Worm (Caenorhabditis elegans) whole organism, L4 larva: Measurements from ENCODE around the gene clhm-1.

Experiments
- D1046.2 ChIP-seq: fragments of 200-800 bp; sonication (Bioruptor generic); IDR thresholded peaks from 2 replicates; pipeline ENCODE4 v1.3.6; 2022; ENCODE audit warnings: missing genetic modification characterization, missing compliant biosample characterization
- T20F7.1 ChIP-seq: fragments of 200-800 bp; sonication (Bioruptor generic); optimal IDR thresholded peaks from 2 replicates; lab custom pipeline; 2018; ENCODE audit warnings: mild to moderate bottlenecking, missing genetic modification characterization, missing compliant biosample characterization
- T26A8.4 ChIP-seq: fragments of 200-800 bp; sonication (Bioruptor generic); IDR thresholded peaks from 2 replicates; pipeline ENCODE4 v1.3.6; 2022; ENCODE audit warnings: missing genetic modification characterization, missing compliant biosample characterization
- Y105C5A.15 ChIP-seq: fragments of 200-800 bp; sonication (Bioruptor generic); IDR thresholded peaks from 2 replicates; pipeline ENCODE4 v1.3.6; 2022; ENCODE audit warnings: missing genetic modification characterization, missing compliant biosample characterization
- Y48G9A.11 ChIP-seq: fragments of 200-800 bp; sonication (Bioruptor generic); IDR thresholded peaks from 2 replicates; pipeline ENCODE4 v1.3.6; 2022; ENCODE audit warnings: missing genetic modification reagents, missing genetic modification characterization, missing compliant biosample characterization
- Y75B8A.6 ChIP-seq: fragments of 200-800 bp; sonication (Bioruptor generic); IDR thresholded peaks from 2 replicates; pipeline ENCODE4 v1.3.6; 2022; ENCODE audit warnings: missing genetic modification reagents, missing genetic modification characterization, missing compliant biosample characterization
- aly-2 ChIP-seq: sonication (generic microtip); optimal IDR thresholded peaks from 2 replicates; lab custom pipeline; 2018; ENCODE audit warnings: missing biosample characterization, missing genetic modification characterization
- arid-1 ChIP-seq: fragments of 200-800 bp; sonication (Bioruptor generic); conservative IDR thresholded peaks from 2 replicates; pipeline ENCODE4 v1.3.6; 2022; ENCODE audit warnings: missing genetic modification reagents, missing genetic modification characterization, missing compliant biosample characterization
- attf-4 ChIP-seq: sonication (generic microtip); optimal IDR thresholded peaks from 3 replicates; lab custom pipeline; 2017; ENCODE audit warnings: missing biosample characterization, missing genetic modification characterization
- ceh-20 ChIP-seq: fragments of 200-800 bp; sonication (Bioruptor generic); IDR thresholded peaks from 2 replicates; pipeline ENCODE4 v1.3.6; 2022; ENCODE audit warnings: missing genetic modification reagents, missing genetic modification characterization, missing compliant biosample characterization
- ceh-32 ChIP-seq: sonication (generic microtip); optimal IDR thresholded peaks from 2 replicates; lab custom pipeline; 2016; ENCODE audit warnings: mild to moderate bottlenecking, missing genetic modification characterization, missing compliant biosample characterization; ENCODE audit not compliant: poor library complexity
- ceh-44 ChIP-seq: fragments of 200-800 bp; sonication (Bioruptor generic); IDR thresholded peaks from 2 replicates; pipeline ENCODE4 v1.3.6; 2022; ENCODE audit warnings: missing genetic modification reagents, missing genetic modification characterization, missing compliant biosample characterization
- ceh-62 ChIP-seq: sonication (generic microtip); optimal IDR thresholded peaks from 2 replicates; lab custom pipeline; 2017; ENCODE audit warnings: missing biosample characterization, missing genetic modification characterization
- ces-1 ChIP-seq: fragments of 150-350 bp; sonication (generic microtip); optimal IDR thresholded peaks from 4 replicates; lab custom pipeline; 2014; ENCODE audit warnings: missing biosample characterization, missing genetic modification reagents, missing genetic modification characterization
- ctbp-1 ChIP-seq: fragments of 200-800 bp; sonication (Bioruptor generic); IDR thresholded peaks from 2 replicates; pipeline ENCODE4 v1.3.6; 2022; ENCODE audit warnings: missing genetic modification reagents, missing genetic modification characterization, missing compliant biosample characterization
- duxl-1 ChIP-seq: sonication (generic microtip); optimal IDR thresholded peaks from 2 replicates; lab custom pipeline; 2016; ENCODE audit warnings: mild to moderate bottlenecking, missing genetic modification characterization, moderate library complexity, missing compliant biosample characterization; ENCODE audit not compliant: poor library complexity
- dve-1 ChIP-seq: sonication (generic microtip); optimal IDR thresholded peaks from 2 replicates; lab custom pipeline; 2017; ENCODE audit warnings: antibody characterized with exemption, mild to moderate bottlenecking, missing genetic modification characterization, missing compliant biosample characterization; ENCODE audit not compliant: insufficient read depth
- egl-27 ChIP-seq: sonication (generic microtip); optimal IDR thresholded peaks from 3 replicates; lab custom pipeline; 2017; ENCODE audit warnings: missing biosample characterization, missing genetic modification reagents, missing genetic modification characterization
- egl-43 ChIP-seq: fragments of 200-800 bp; sonication (Bioruptor generic); IDR thresholded peaks from 2 replicates; pipeline ENCODE4 v1.3.6; 2022; ENCODE audit warnings: missing genetic modification reagents, missing genetic modification characterization, missing compliant biosample characterization
- fkh-10 ChIP-seq: fragments of 150-350 bp; optimal IDR thresholded peaks from 2 replicates; lab custom pipeline; 2014; ENCODE audit warnings: missing biosample characterization, missing genetic modification reagents, missing genetic modification characterization
- gei-8 ChIP-seq: fragments of 200-800 bp; sonication (Bioruptor generic); optimal IDR thresholded peaks from 2 replicates; lab custom pipeline; 2018; ENCODE audit warnings: mild to moderate bottlenecking, missing genetic modification characterization, missing compliant biosample characterization
- hif-1 ChIP-seq, 2 experiments: sonication (generic microtip); optimal IDR thresholded peaks; 2 replicates each; lab custom pipeline; 2016 to 2017; ENCODE audit warnings: missing compliant biosample characterization in 2 of 2, missing genetic modification characterization in 2 of 2, missing genetic modification reagents in 2 of 2, missing genotype in 2 of 2, mild to moderate bottlenecking in 1 of 2
- hlh-11 ChIP-seq: fragments of 200-800 bp; sonication (Bioruptor generic); optimal IDR thresholded peaks from 2 replicates; lab custom pipeline; 2018; ENCODE audit warnings: mild to moderate bottlenecking, missing genetic modification characterization, missing compliant biosample characterization
- lim-7 ChIP-seq: fragments of 200-800 bp; sonication (Bioruptor generic); IDR thresholded peaks from 2 replicates; pipeline ENCODE4 v1.3.6; 2022; ENCODE audit warnings: missing genetic modification characterization, missing compliant biosample characterization
- lin-1 ChIP-seq: fragments of 200-800 bp; sonication (Bioruptor generic); IDR thresholded peaks from 2 replicates; pipeline ENCODE4 v1.3.6; 2022; ENCODE audit warnings: missing genetic modification reagents, missing genetic modification characterization, missing compliant biosample characterization
- lin-29 ChIP-seq: fragments of 200-800 bp; sonication (Bioruptor generic); IDR thresholded peaks from 2 replicates; pipeline ENCODE4 v1.3.6; 2022; ENCODE audit warnings: missing genetic modification reagents, missing genetic modification characterization, missing compliant biosample characterization
- lin-38 ChIP-seq: fragments of 200-800 bp; sonication (Bioruptor generic); IDR thresholded peaks from 2 replicates; pipeline ENCODE4 v1.3.6; 2022; ENCODE audit warnings: missing genetic modification reagents, missing genetic modification characterization, missing compliant biosample characterization
- lin-39 ChIP-seq: fragments of 150-350 bp; optimal IDR thresholded peaks from 2 replicates; lab custom pipeline; 2014; ENCODE audit warnings: missing biosample characterization, missing genetic modification reagents, missing genetic modification characterization
- lir-3 ChIP-seq: sonication (generic microtip); optimal IDR thresholded peaks from 2 replicates; lab custom pipeline; 2016; ENCODE audit warnings: mild to moderate bottlenecking, missing genetic modification characterization, missing compliant biosample characterization
- madf-5 ChIP-seq, 2 experiments: fragments of 200-800 bp; sonication (Bioruptor generic); IDR thresholded peaks; 2 replicates each; pipeline ENCODE4 v1.3.6; 2022; ENCODE audit warnings: missing compliant biosample characterization in 2 of 2, missing genetic modification characterization in 2 of 2
- mep-1 ChIP-seq: fragments of 150-350 bp; sonication (generic microtip); optimal IDR thresholded peaks from 3 replicates; lab custom pipeline; 2014; ENCODE audit warnings: missing biosample characterization, missing genetic modification characterization
- mes-2 ChIP-seq: sonication (generic microtip); optimal IDR thresholded peaks from 2 replicates; lab custom pipeline; 2016; ENCODE audit warnings: missing genotype, mild to moderate bottlenecking, missing genetic modification characterization, missing compliant biosample characterization; ENCODE audit not compliant: poor library complexity, severe bottlenecking
- nhr-11 ChIP-seq: fragments of 150-350 bp; optimal IDR thresholded peaks from 2 replicates; lab custom pipeline; 2014; ENCODE audit warnings: missing biosample characterization, missing genetic modification characterization
- nhr-237 ChIP-seq: sonication (generic microtip); optimal IDR thresholded peaks from 2 replicates; lab custom pipeline; 2017; ENCODE audit warnings: missing biosample characterization, missing genetic modification characterization
- nhr-28 ChIP-seq: fragments of 150-350 bp; optimal IDR thresholded peaks from 2 replicates; lab custom pipeline; 2014; ENCODE audit warnings: missing biosample characterization, missing genetic modification characterization
- pha-4 ChIP-seq, 2 experiments: fragments of 150-350 bp in 1 of 2; fragments of 200-800 bp in 1 of 2; sonication (Bioruptor generic) in 1 of 2; IDR thresholded peaks in 1 of 2; optimal IDR thresholded peaks in 1 of 2; 2 replicates each; pipeline versions ENCODE4 v1.3.6 to Lab custom; 2014 to 2022; ENCODE audit warnings: missing genetic modification characterization in 2 of 2, missing genetic modification reagents in 2 of 2, missing biosample characterization in 1 of 2, missing compliant biosample characterization in 1 of 2
- pqm-1 ChIP-seq: sonication (generic microtip); optimal IDR thresholded peaks from 2 replicates; lab custom pipeline; 2017; ENCODE audit warnings: missing biosample characterization, missing genetic modification characterization
- rbr-2 ChIP-seq: sonication (generic microtip); optimal IDR thresholded peaks from 2 replicates; lab custom pipeline; 2016; ENCODE audit warnings: missing genotype, missing genetic modification characterization, missing compliant biosample characterization
- saeg-2 ChIP-seq: fragments of 200-800 bp; sonication (Bioruptor generic); IDR thresholded peaks from 2 replicates; pipeline ENCODE4 v1.3.6; 2022; ENCODE audit warnings: missing genetic modification reagents, missing genetic modification characterization, missing compliant biosample characterization
- snpc-1.2 ChIP-seq: fragments of 200-800 bp; sonication (Bioruptor generic); IDR thresholded peaks from 2 replicates; pipeline ENCODE4 v1.3.6; 2022; ENCODE audit warnings: missing genetic modification reagents, missing genetic modification characterization, missing compliant biosample characterization
- snpc-4 ChIP-seq: fragments of 150-350 bp; optimal IDR thresholded peaks from 2 replicates; lab custom pipeline; 2014; ENCODE audit warnings: missing biosample characterization, missing genetic modification characterization
- unc-130 ChIP-seq: sonication (generic microtip); optimal IDR thresholded peaks from 2 replicates; lab custom pipeline; 2016; ENCODE audit warnings: missing genetic modification reagents, missing genetic modification characterization, missing compliant biosample characterization
- unc-39 ChIP-seq: sonication (generic microtip); optimal IDR thresholded peaks from 2 replicates; lab custom pipeline; 2017; ENCODE audit warnings: missing biosample characterization, missing genetic modification characterization
- unc-62 ChIP-seq, 3 experiments: fragments of 150-350 bp in 1 of 3; sonication (generic microtip); optimal IDR thresholded peaks in 2 of 3; peaks in 1 of 3; 1 replicate in 1 of 3; 2 replicates in 2 of 3; lab custom pipeline; 2014 to 2017; ENCODE audit warnings: missing biosample characterization in 3 of 3, missing genetic modification characterization in 3 of 3, missing genetic modification reagents in 3 of 3, missing genotype in 1 of 3
- vab-7 ChIP-seq: fragments of 200-800 bp; sonication (Bioruptor generic); IDR thresholded peaks from 2 replicates; pipeline ENCODE4 v1.3.6; 2022; ENCODE audit warnings: missing genetic modification reagents, missing genetic modification characterization, missing compliant biosample characterization
- zfp-3 ChIP-seq: fragments of 200-800 bp; sonication (Bioruptor generic); conservative IDR thresholded peaks from 2 replicates; pipeline ENCODE4 v1.3.6; 2022; ENCODE audit warnings: missing genetic modification reagents, missing genetic modification characterization, missing compliant biosample characterization
- zip-11 ChIP-seq: fragments of 200-800 bp; sonication (Bioruptor generic); IDR thresholded peaks from 2 replicates; pipeline ENCODE4 v1.3.6; 2022; ENCODE audit warnings: missing genetic modification characterization, missing compliant biosample characterization
- zip-2 ChIP-seq: fragments of 150-350 bp; optimal IDR thresholded peaks from 2 replicates; lab custom pipeline; 2014; ENCODE audit warnings: missing biosample characterization, missing genetic modification characterization
- ztf-11 ChIP-seq: fragments of 150-350 bp; optimal IDR thresholded peaks from 2 replicates; lab custom pipeline; 2014; ENCODE audit warnings: missing biosample characterization, missing genetic modification characterization
- ztf-7 ChIP-seq: fragments of 150-350 bp; optimal IDR thresholded peaks from 2 replicates; lab custom pipeline; 2014; ENCODE audit warnings: missing biosample characterization, missing genetic modification characterization

clhm-1 gene

DNA sequence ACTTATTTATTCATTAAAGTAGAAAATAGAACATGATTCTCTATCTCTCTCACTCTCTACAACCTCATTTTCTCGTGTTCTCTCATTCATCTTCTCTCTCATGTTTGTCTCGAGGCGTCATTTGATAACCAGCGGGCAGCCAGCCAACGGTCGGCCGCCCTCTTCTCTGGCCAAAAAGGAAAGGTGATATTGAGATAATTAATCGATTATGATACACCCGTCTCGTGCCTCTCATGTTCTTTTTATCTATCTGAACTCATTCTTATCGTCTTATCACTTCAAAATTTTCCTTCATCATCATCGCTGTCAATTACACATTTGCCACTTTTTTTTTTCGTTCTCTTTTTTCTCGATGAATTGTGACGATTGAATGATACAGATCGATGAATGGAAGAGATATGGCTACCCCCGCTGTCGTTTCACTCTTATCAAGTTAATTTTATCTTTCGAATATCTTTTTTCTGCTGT, 28.1 kb downstream of the clhm-1 start (continued):
- TF ChIP-seq pha-4 (GFP tag; IDR thresholded peaks at IDR 0.05; lab: Robert Waterston, UW), result peak; percentile 71
- TF ChIP-seq pha-4 (tag; optimal IDR thresholded peaks at IDR 0.05; lab: Kevin White, UChicago), result no peak
- TF ChIP-seq unc-130, result no peak
- TF ChIP-seq zip-11 (GFP tag; lab: Robert Waterston, UW), result no peak
- no peak for TF ChIP-seq lin-39 (tag; lab: Kevin White, UChicago)
- TF ChIP-seq ztf-11 (tag; lab: Kevin White, UChicago), result no peak
- TF ChIP-seq gei-8 (GFP tag; lab: Kevin White, UChicago), result peak; percentile 72
- TF ChIP-seq pqm-1, result peak; percentile 99
- TF ChIP-seq aly-2 (tag; lab: Kevin White, UChicago), result no peak
- no peak for TF ChIP-seq egl-43 (GFP tag; lab: Robert Waterston, UW)
- TF ChIP-seq lim-7 (GFP tag; lab: Robert Waterston, UW), result no peak
- no peak for TF ChIP-seq attf-4 (tag; lab: Kevin White, UChicago)
- peak; percentile 58 for TF ChIP-seq lin-38
- no peak for TF ChIP-seq snpc-4 (tag; lab: Kevin White, UChicago)
- TF ChIP-seq D1046.2 (GFP tag; lab: Robert Waterston, UW), result no peak
- TF ChIP-seq snpc-1.2, result no peak
- TF ChIP-seq saeg-2, result peak; percentile 62; the same call in 1 of the 2 replicates
- no peak for TF ChIP-seq vab-7 (GFP tag; lab: Robert Waterston, UW)
- TF ChIP-seq dve-1 (tag; lab: Kevin White, UChicago), result peak; percentile 98
- peak; percentile 75; the same call in 1 of the 2 replicates for TF ChIP-seq arid-1
- no peak for TF ChIP-seq hif-1 (tag; optimal IDR thresholded peaks at IDR 0.05; lab: Kevin White, UChicago)
- no peak for TF ChIP-seq ceh-62
- peak in 1 of 2 experiments; percentile 99 for TF ChIP-seq unc-62 (GFP tag; optimal IDR thresholded peaks at IDR 0.05 in 1 of 2; lab: Kevin White, UChicago)
- no peak for TF ChIP-seq unc-62 (tag; optimal IDR thresholded peaks at IDR 0.05; lab: Kevin White, UChicago)
- peak; percentile 60; the same call in 1 of the 2 replicates for TF ChIP-seq ctbp-1 (GFP tag; lab: Robert Waterston, UW)
- no peak for TF ChIP-seq ztf-7 (tag; lab: Kevin White, UChicago)
- TF ChIP-seq fkh-10 (GFP tag; lab: Kevin White, UChicago), result no peak
- no peak for TF ChIP-seq ces-1 (GFP tag; lab: Kevin White, UChicago)
- TF ChIP-seq ceh-44, result no peak
- TF ChIP-seq egl-27, result peak; percentile 96
- 0 out of 2 replicates have a peak, but pooled peaks have one; percentile 49 for TF ChIP-seq zfp-3 (GFP tag; lab: Robert Waterston, UW)
- TF ChIP-seq rbr-2 (tag; lab: Kevin White, UChicago), result peak; percentile 44
- peak; percentile 36 for TF ChIP-seq zip-2 (tag; lab: Kevin White, UChicago)
- peak; percentile 96 for TF ChIP-seq lin-1
- TF ChIP-seq nhr-28 (tag; lab: Kevin White, UChicago), result peak; percentile 99
- no peak for TF ChIP-seq Y75B8A.6 (GFP tag; lab: Robert Waterston, UW)
- no peak for TF ChIP-seq lir-3 (tag; lab: Kevin White, UChicago)
- peak; percentile 89 for TF ChIP-seq ceh-20 (GFP tag; lab: Robert Waterston, UW)
- TF ChIP-seq nhr-11 (tag; lab: Kevin White, UChicago), result peak; percentile 9
- TF ChIP-seq ceh-32 (tag; lab: Kevin White, UChicago), result no peak
- TF ChIP-seq Y48G9A.11, result no peak
- TF ChIP-seq unc-39 (tag; lab: Kevin White, UChicago), result no peak
- peak; percentile 99 for TF ChIP-seq hlh-11 (tag; lab: Kevin White, UChicago)
- peak; percentile 84 for TF ChIP-seq mep-1 (tag; lab: Kevin White, UChicago)
- peak; percentile 69 for TF ChIP-seq mes-2
- no peak for TF ChIP-seq Y105C5A.15
- peak; percentile 1 for TF ChIP-seq duxl-1
- no peak for TF ChIP-seq nhr-237 (tag; lab: Kevin White, UChicago)
- no peak for TF ChIP-seq madf-5 (GFP tag; IDR thresholded peaks at IDR 0.05; lab: Robert Waterston, UW)
- TF ChIP-seq T20F7.1, result peak; percentile 78
- TF ChIP-seq lin-29 (GFP tag; lab: Robert Waterston, UW), result no peak
- peak; percentile 48 for TF ChIP-seq T26A8.4 (GFP tag; lab: Robert Waterston, UW)
